Fruit fly (Drosophila melanogaster) Kc167 (cell line): ENCODE data around the gene Rcd7.

ENCODE experiments used
- Myc ChIP-seq: fragments of >200 bp; optimal IDR thresholded peaks from 2 replicates; lab custom pipeline; 2017; ENCODE audit warnings: missing external identifiers
- Sin3A ChIP-seq: fragments of >200 bp; optimal IDR thresholded peaks from 2 replicates; lab custom pipeline; 2018; ENCODE audit warnings: missing external identifiers
- h ChIP-seq: fragments of >200 bp; optimal IDR thresholded peaks from 3 replicates; lab custom pipeline; 2018; ENCODE audit warnings: missing external identifiers
- insv ChIP-seq: fragments of >200 bp; optimal IDR thresholded peaks from 3 replicates; lab custom pipeline; 2018; ENCODE audit warnings: missing external identifiers
- psq ChIP-seq: fragments of >200 bp; optimal IDR thresholded peaks from 2 replicates; lab custom pipeline; 2017; ENCODE audit warnings: missing external identifiers
- ttk ChIP-seq: sonication (Bioruptor generic); optimal IDR thresholded peaks from 2 replicates; lab custom pipeline; 2017; ENCODE audit warnings: missing external identifiers

DNA sequence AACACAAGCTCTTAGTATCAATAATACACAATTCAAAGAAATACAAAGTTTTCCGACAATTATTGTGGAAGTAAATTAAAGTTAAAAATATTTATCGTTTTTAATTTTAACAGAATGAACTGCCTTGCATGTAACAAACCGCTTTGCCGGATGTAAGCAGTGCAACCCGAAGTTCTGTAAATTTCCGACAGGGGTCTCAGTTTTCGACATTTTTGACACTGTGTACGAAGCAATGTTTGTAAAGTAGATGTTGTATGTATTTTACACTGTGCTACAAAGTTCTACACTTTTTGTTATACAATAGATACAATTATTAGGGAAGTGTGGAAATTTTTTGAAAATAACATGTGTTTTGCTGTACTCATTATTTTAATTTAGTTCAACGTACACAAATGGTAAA lies 28.4 kb upstream of the Rcd7 start:
- no peak for TF ChIP-seq psq (lab: Kevin White, UChicago)
- no peak for TF ChIP-seq insv (lab: Kevin White, UChicago)
- no peak for TF ChIP-seq ttk
- no peak for TF ChIP-seq h
- no peak for TF ChIP-seq Myc (lab: Kevin White, UChicago)
- no peak for TF ChIP-seq Sin3A (lab: Kevin White, UChicago)
